Fruit fly (Drosophila melanogaster): ENCODE results near the gene CG34404.

The CG34404 gene

DNA sequence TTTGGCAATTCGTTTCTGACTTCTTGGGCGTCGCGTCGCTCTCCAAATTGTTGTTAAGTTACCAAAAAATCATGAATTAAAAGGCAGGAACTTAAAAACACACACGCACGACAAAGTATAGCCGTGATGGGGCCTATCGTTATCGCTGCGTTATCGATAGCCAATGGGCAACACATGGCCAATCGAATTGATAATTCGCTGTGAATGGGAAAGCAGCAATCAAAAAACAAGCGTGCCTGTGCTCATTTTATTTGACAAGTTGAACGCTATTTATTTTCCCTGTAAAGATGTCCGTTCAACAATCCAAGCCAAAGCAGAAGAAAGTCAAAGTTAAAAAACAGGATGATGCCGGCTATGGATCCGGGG lies 21.5 kb downstream of the CG34404 start, which contains the start of the genes Surf4 and CG31301 (continued):
- TF ChIP-seq inv (GFP tag; IDR thresholded peaks at IDR 0.05; ENCODE audit: partially characterized antibody): peak; percentile 49
- TF ChIP-seq bab2 (GFP tag; optimal IDR thresholded peaks at IDR 0.05): no peak
- TF ChIP-seq CG8765 (GFP tag; IDR thresholded peaks at IDR 0.05): no peak
- no peak for TF ChIP-seq CG1647 (GFP tag; optimal IDR thresholded peaks at IDR 0.05)
- TF ChIP-seq disco-r (GFP tag; optimal IDR thresholded peaks at IDR 0.05): no peak
- TF ChIP-seq Bgb (GFP tag; IDR thresholded peaks at IDR 0.05; ENCODE audit: partially characterized antibody): peak; percentile 76
- no peak for TF ChIP-seq CG8089 (GFP tag; optimal IDR thresholded peaks at IDR 0.05)
- peak; percentile 72; the same call in 1 of the 3 replicates for TF ChIP-seq mld (GFP tag; IDR thresholded peaks at IDR 0.05; ENCODE audit: partially characterized antibody)
- TF ChIP-seq CG2712 (tag; optimal IDR thresholded peaks at IDR 0.05): peak; percentile 9
- peak; percentile 26 for TF ChIP-seq twi (tag; optimal IDR thresholded peaks at IDR 0.05)
- TF ChIP-seq CG9876 (GFP tag; optimal IDR thresholded peaks at IDR 0.05): no peak
- TF ChIP-seq ato (GFP tag; IDR thresholded peaks at IDR 0.05; ENCODE audit: partially characterized antibody): peak; percentile 85
- TF ChIP-seq CG17359 (tag; optimal IDR thresholded peaks at IDR 0.05): peak; percentile 6
- peak; percentile 68; the same call in 2 of the 3 replicates for TF ChIP-seq CG14860 (GFP tag; IDR thresholded peaks at IDR 0.05; ENCODE audit: partially characterized antibody)
- TF ChIP-seq CG1602 (GFP tag; optimal IDR thresholded peaks at IDR 0.05): no peak
- TF ChIP-seq MBD-R2 (GFP tag; IDR thresholded peaks at IDR 0.05): peak; percentile 80
- peak; percentile 8 for TF ChIP-seq Nf-YC (tag; optimal IDR thresholded peaks at IDR 0.05)
- TF ChIP-seq ash1 (GFP tag; optimal IDR thresholded peaks at IDR 0.05): no peak
- TF ChIP-seq cg (GFP tag; optimal IDR thresholded peaks at IDR 0.05): no peak
- TF ChIP-seq Six4 (GFP tag; optimal IDR thresholded peaks at IDR 0.05): no peak
- no peak for TF ChIP-seq ewg (GFP tag; optimal IDR thresholded peaks at IDR 0.05)
- no peak for TF ChIP-seq repo (GFP tag; optimal IDR thresholded peaks at IDR 0.05)
- TF ChIP-seq CG10267 (tag; optimal IDR thresholded peaks at IDR 0.05): peak; percentile 12
- TF ChIP-seq Sry-β (GFP tag; optimal IDR thresholded peaks at IDR 0.05): no peak
- TF ChIP-seq vfl (GFP tag; optimal IDR thresholded peaks at IDR 0.05): no peak
- peak; percentile 16 for TF ChIP-seq phol (tag; optimal IDR thresholded peaks at IDR 0.05)
- TF ChIP-seq CG8281 (tag; optimal IDR thresholded peaks at IDR 0.05): no peak
- TF ChIP-seq CG12155 (GFP tag; optimal IDR thresholded peaks at IDR 0.05): peak; percentile 13
- TF ChIP-seq amos (GFP tag; IDR thresholded peaks at IDR 0.05; ENCODE audit: partially characterized antibody): peak; percentile 74
- no peak for TF ChIP-seq CG1792 (GFP tag; optimal IDR thresholded peaks at IDR 0.05)
- no peak for TF ChIP-seq ken (GFP tag; IDR thresholded peaks at IDR 0.05)
- TF ChIP-seq Dad (GFP tag; optimal IDR thresholded peaks at IDR 0.05): no peak
- TF ChIP-seq Blimp-1 (GFP tag; optimal IDR thresholded peaks at IDR 0.05): no peak
- TF ChIP-seq cato (GFP tag; optimal IDR thresholded peaks at IDR 0.05; ENCODE audit: borderline replicate concordance): no peak
- 0 out of 2 replicates have a peak, but pooled peaks have one; percentile 29 for TF ChIP-seq vvl (GFP tag; IDR thresholded peaks at IDR 0.05)
- peak; percentile 90 for TF ChIP-seq CG6791 (GFP tag; IDR thresholded peaks at IDR 0.05; ENCODE audit: partially characterized antibody)
- TF ChIP-seq Nf-YA (GFP tag; IDR thresholded peaks at IDR 0.05): no peak
- no peak for TF ChIP-seq CoRest (tag; optimal IDR thresholded peaks at IDR 0.05)
- TF ChIP-seq CG7987 (GFP tag; optimal IDR thresholded peaks at IDR 0.05): peak; percentile 26
- 0 out of 2 replicates have a peak, but pooled peaks have one; percentile 10 for TF ChIP-seq Rfx (GFP tag; IDR thresholded peaks at IDR 0.05)
- TF ChIP-seq eve (GFP tag; optimal IDR thresholded peaks at IDR 0.05): no peak
- TF ChIP-seq wek (GFP tag; optimal IDR thresholded peaks at IDR 0.05): no peak
- no peak for TF ChIP-seq CG5180 (GFP tag; optimal IDR thresholded peaks at IDR 0.05)
- peak; percentile 87; the same call in 2 of the 3 replicates for TF ChIP-seq Opbp (GFP tag; IDR thresholded peaks at IDR 0.05; ENCODE audit: partially characterized antibody)
- no peak for TF ChIP-seq dimm (GFP tag; IDR thresholded peaks at IDR 0.05)
- TF ChIP-seq Spps (tag; optimal IDR thresholded peaks at IDR 0.05): no peak
- peak; percentile 39 for TF ChIP-seq Sin3A (optimal IDR thresholded peaks at IDR 0.05)
- TF ChIP-seq BtbVII (GFP tag; optimal IDR thresholded peaks at IDR 0.05): no peak
- peak; percentile 85 for TF ChIP-seq tna (GFP tag; IDR thresholded peaks at IDR 0.05; ENCODE audit: partially characterized antibody)
- no peak for TF ChIP-seq HHEX (GFP tag; optimal IDR thresholded peaks at IDR 0.05)
